Fruit fly (Drosophila melanogaster) whole organism, prepupa: ENCODE measurements around the gene AP-2alpha.

ENCODE experiments used
- Blimp-1 ChIP-seq: fragments of 200-800 bp; sonication (Bioruptor generic); optimal IDR thresholded peaks from 3 replicates; lab custom pipeline; 2017; ENCODE audit warnings: missing biosample characterization, missing genetic modification characterization, mild to moderate bottlenecking, moderate library complexity, missing genetic modification reagents
- CG11762 ChIP-seq: fragments of 200-800 bp; sonication (Bioruptor generic); optimal IDR thresholded peaks from 3 replicates; lab custom pipeline; 2016; ENCODE audit warnings: missing biosample characterization, missing genetic modification characterization; ENCODE audit not compliant: insufficient read depth
- CG1621 ChIP-seq: fragments of 200-800 bp; sonication (Bioruptor generic); optimal IDR thresholded peaks from 3 replicates; lab custom pipeline; 2018; ENCODE audit warnings: missing biosample characterization, mild to moderate bottlenecking, missing genetic modification characterization
- CG6854 ChIP-seq: fragments of 200-800 bp; sonication (Bioruptor generic); optimal IDR thresholded peaks from 2 replicates; lab custom pipeline; 2017; ENCODE audit warnings: missing biosample characterization, mild to moderate bottlenecking, missing genetic modification characterization
- Ets96B ChIP-seq: fragments of 200-800 bp; optimal IDR thresholded peaks from 2 replicates; lab custom pipeline; 2019; ENCODE audit warnings: missing biosample characterization, mild to moderate bottlenecking, missing genetic modification characterization, moderate library complexity
- Met ChIP-seq: fragments of 200-800 bp; sonication (Bioruptor generic); optimal IDR thresholded peaks from 3 replicates; lab custom pipeline; 2016; ENCODE audit warnings: missing biosample characterization, missing genetic modification characterization
- fkh ChIP-seq: fragments of 200-800 bp; sonication (Bioruptor generic); optimal IDR thresholded peaks from 3 replicates; lab custom pipeline; 2017; ENCODE audit warnings: missing biosample characterization, mild to moderate bottlenecking, missing genetic modification characterization, moderate library complexity

DNA sequence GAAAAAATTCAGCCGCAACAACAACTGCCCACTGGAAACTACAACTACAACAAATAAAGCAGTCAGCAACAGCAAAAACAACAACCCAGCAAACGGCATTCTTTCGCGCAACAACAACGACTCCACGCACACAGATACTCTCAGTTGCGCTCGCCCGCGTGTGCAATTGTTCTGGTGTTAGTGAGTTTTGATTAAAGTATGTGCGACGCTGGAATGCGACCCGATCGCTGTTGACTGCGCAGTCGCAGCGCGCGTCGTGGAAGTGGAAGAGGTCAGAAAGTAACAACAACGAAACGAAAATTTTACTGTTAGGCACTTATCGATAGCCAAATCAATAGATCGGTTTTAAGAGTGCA, 17.0 kb upstream of the AP-2alpha start:
- TF ChIP-seq Blimp-1 (GFP tag; lab: Kevin White, UChicago): no peak
- no peak for TF ChIP-seq CG1621 (tag; lab: Kevin White, UChicago)
- TF ChIP-seq Ets96B (tag; lab: Kevin White, UChicago): no peak
- TF ChIP-seq CG6854 (GFP tag; lab: Kevin White, UChicago): no peak
- TF ChIP-seq fkh (GFP tag; lab: Kevin White, UChicago): no peak
- no peak for TF ChIP-seq Met (GFP tag; lab: Kevin White, UChicago)
- TF ChIP-seq CG11762 (GFP tag; lab: Kevin White, UChicago): no peak
